Worm (Caenorhabditis elegans) whole organism, L1 larva: ENCODE measurements around the gene nhr-235.
A peak's percentile ranks its signal among the peaks of the same experiment; 100 is the strongest.
"Not testable (repeated sequence)": the region's sequence is repeated elsewhere in the genome, so short reads cannot be mapped to it uniquely, and the experiment has no call there.

ENCODE experiments used
- C34B4.2 ChIP-seq: sonication (generic microtip); optimal IDR thresholded peaks from 2 replicates; lab custom pipeline; 2017; ENCODE audit warnings: mild to moderate bottlenecking, missing genetic modification characterization, missing compliant biosample characterization
- Y116A8C.19 ChIP-seq: sonication (generic microtip); optimal IDR thresholded peaks from 2 replicates; lab custom pipeline; 2016; ENCODE audit warnings: missing compliant biosample characterization, missing genetic modification characterization, borderline replicate concordance
- blmp-1 ChIP-seq: fragments of 150-350 bp; optimal IDR thresholded peaks from 2 replicates; lab custom pipeline; 2014; ENCODE audit warnings: missing biosample characterization, missing genetic modification characterization
- ceh-8 ChIP-seq: fragments of 200-800 bp; sonication (Bioruptor generic); optimal IDR thresholded peaks from 2 replicates; lab custom pipeline; 2018; ENCODE audit warnings: mild to moderate bottlenecking, missing genetic modification characterization, moderate library complexity, missing compliant biosample characterization
- ceh-88 ChIP-seq: fragments of 200-800 bp; sonication (Bioruptor generic); IDR thresholded peaks from 2 replicates; pipeline ENCODE4 v1.3.6; 2022; ENCODE audit warnings: missing genetic modification characterization, missing compliant biosample characterization
- dpl-1 ChIP-seq, 3 experiments: fragments of 150-350 bp in 2 of 3; sonication (generic microtip) in 1 of 3; optimal IDR thresholded peaks; 2 replicates each; lab custom pipeline; 2014 to 2017; ENCODE audit warnings: missing biosample characterization in 3 of 3, missing genetic modification characterization in 3 of 3, missing genetic modification reagents in 3 of 3
- efl-1 ChIP-seq, 4 experiments: fragments of 150-350 bp; optimal IDR thresholded peaks in 3 of 4; peaks in 1 of 4; 1 replicate in 1 of 4; 2 replicates in 3 of 4; lab custom pipeline; 2014; ENCODE audit warnings: missing biosample characterization in 2 of 4, missing genetic modification characterization in 2 of 4, missing genetic modification reagents in 2 of 4
- egl-27 ChIP-seq, 2 experiments: fragments of 150-350 bp in 1 of 2; sonication (generic microtip); optimal IDR thresholded peaks; 3 replicates each; lab custom pipeline; 2017 to 2018; ENCODE audit warnings: missing biosample characterization in 2 of 2, missing genetic modification characterization in 2 of 2, missing genetic modification reagents in 2 of 2
- elt-3 ChIP-seq, 6 experiments: fragments of 150-350 bp in 1 of 6; sonication (generic microtip); optimal IDR thresholded peaks; 2 replicates each; lab custom pipeline; 2017 to 2018; ENCODE audit warnings: missing biosample characterization in 6 of 6, missing genetic modification characterization in 6 of 6, inconsistent platforms in 1 of 6
- fkh-10 ChIP-seq: sonication (generic microtip); optimal IDR thresholded peaks from 2 replicates; lab custom pipeline; 2017; ENCODE audit warnings: missing biosample characterization, missing genetic modification reagents, missing genetic modification characterization
- grh-1 ChIP-seq: fragments of 200-800 bp; sonication (Bioruptor generic); IDR thresholded peaks from 2 replicates; pipeline ENCODE4 v1.3.6; 2022; ENCODE audit warnings: missing genetic modification reagents, missing genetic modification characterization, missing compliant biosample characterization
- hlh-17 ChIP-seq: fragments of 200-800 bp; sonication (Bioruptor generic); optimal IDR thresholded peaks from 2 replicates; lab custom pipeline; 2018; ENCODE audit warnings: missing genetic modification characterization, mild to moderate bottlenecking, missing compliant biosample characterization, moderate library complexity, borderline replicate concordance
- hpl-2 ChIP-seq: fragments of 150-350 bp; optimal IDR thresholded peaks from 2 replicates; lab custom pipeline; 2014; ENCODE audit warnings: missing biosample characterization, missing genetic modification reagents, missing genetic modification characterization
- lin-14 ChIP-seq: fragments of 200-800 bp; sonication (Bioruptor generic); optimal IDR thresholded peaks from 2 replicates; lab custom pipeline; 2018; ENCODE audit warnings: mild to moderate bottlenecking, missing genetic modification characterization, moderate library complexity, missing compliant biosample characterization
- lin-15B ChIP-seq: fragments of 150-350 bp; sonication (generic microtip); optimal IDR thresholded peaks from 3 replicates; lab custom pipeline; 2014; ENCODE audit warnings: missing biosample characterization, missing genetic modification characterization
- lin-35 ChIP-seq, 2 experiments: fragments of 150-350 bp; optimal IDR thresholded peaks; 2 replicates each; lab custom pipeline; 2014; ENCODE audit warnings: missing biosample characterization in 2 of 2, missing genetic modification characterization in 2 of 2, missing genetic modification reagents in 2 of 2
- lsy-2 ChIP-seq, 2 experiments: fragments of 150-350 bp; optimal IDR thresholded peaks; 2 replicates each; lab custom pipeline; 2014; ENCODE audit warnings: missing biosample characterization in 2 of 2, missing genetic modification characterization in 2 of 2
- mab-9 ChIP-seq: fragments of 200-800 bp; sonication (Bioruptor generic); IDR thresholded peaks from 2 replicates; pipeline ENCODE4 v1.3.6; 2022; ENCODE audit warnings: missing genetic modification reagents, missing genetic modification characterization, missing compliant biosample characterization
- mdl-1 ChIP-seq, 2 experiments: fragments of 150-350 bp; optimal IDR thresholded peaks; 2 replicates each; lab custom pipeline; 2014 to 2017; ENCODE audit warnings: missing biosample characterization in 2 of 2, missing genetic modification characterization in 2 of 2, inconsistent platforms in 1 of 2
- mep-1 ChIP-seq: fragments of 150-350 bp; optimal IDR thresholded peaks from 2 replicates; lab custom pipeline; 2014; ENCODE audit warnings: missing biosample characterization, missing genetic modification characterization
- nhr-19 ChIP-seq: fragments of 200-800 bp; sonication (Bioruptor generic); conservative IDR thresholded peaks from 2 replicates; pipeline ENCODE4 v1.3.6; 2022; ENCODE audit warnings: missing genetic modification characterization, missing compliant biosample characterization
- nhr-20 ChIP-seq: sonication (generic microtip); optimal IDR thresholded peaks from 2 replicates; lab custom pipeline; 2016; ENCODE audit warnings: mild to moderate bottlenecking, missing genetic modification characterization, missing compliant biosample characterization
- nhr-47 ChIP-seq: sonication (generic microtip); optimal IDR thresholded peaks from 2 replicates; lab custom pipeline; 2016; ENCODE audit warnings: mild to moderate bottlenecking, missing genetic modification characterization, moderate library complexity, missing compliant biosample characterization
- nhr-71 ChIP-seq: sonication (generic microtip); optimal IDR thresholded peaks from 2 replicates; lab custom pipeline; 2016; ENCODE audit warnings: mild to moderate bottlenecking, missing genetic modification characterization, moderate library complexity, missing compliant biosample characterization
- nhr-85 ChIP-seq: sonication (generic microtip); peaks from one replicate; lab custom pipeline; 2016; ENCODE audit warnings: missing genetic modification characterization, inconsistent platforms, missing compliant biosample characterization
- nhr-90 ChIP-seq: sonication (generic microtip); optimal IDR thresholded peaks from 2 replicates; lab custom pipeline; 2016; ENCODE audit warnings: mild to moderate bottlenecking, missing genetic modification characterization, missing compliant biosample characterization; ENCODE audit not compliant: poor library complexity
- snu-23 ChIP-seq: sonication (generic microtip); optimal IDR thresholded peaks from 2 replicates; lab custom pipeline; 2016; ENCODE audit warnings: missing genetic modification characterization, missing compliant biosample characterization
- sup-37 ChIP-seq: fragments of 200-800 bp; sonication (Bioruptor generic); optimal IDR thresholded peaks from 2 replicates; lab custom pipeline; 2018; ENCODE audit warnings: mild to moderate bottlenecking, missing genetic modification characterization, missing compliant biosample characterization
- swsn-7 ChIP-seq: sonication (generic microtip); optimal IDR thresholded peaks from 2 replicates; lab custom pipeline; 2016; ENCODE audit warnings: missing genetic modification characterization, missing compliant biosample characterization
- tbx-2 ChIP-seq: sonication (generic microtip); optimal IDR thresholded peaks from 2 replicates; lab custom pipeline; 2016; ENCODE audit warnings: missing genetic modification characterization, missing compliant biosample characterization
- unc-130 ChIP-seq: fragments of 150-350 bp; optimal IDR thresholded peaks from 2 replicates; lab custom pipeline; 2017; ENCODE audit warnings: missing biosample characterization, missing genetic modification characterization, inconsistent platforms
- unc-30 ChIP-seq: sonication (generic microtip); optimal IDR thresholded peaks from 2 replicates; lab custom pipeline; 2017; ENCODE audit warnings: missing biosample characterization, missing genetic modification characterization
- unc-98 ChIP-seq: fragments of 200-800 bp; sonication (Bioruptor generic); IDR thresholded peaks from 2 replicates; pipeline ENCODE4 v1.3.6; 2022; ENCODE audit warnings: missing genetic modification characterization, missing compliant biosample characterization
- vab-15 ChIP-seq: sonication (generic microtip); optimal IDR thresholded peaks from 2 replicates; lab custom pipeline; 2017; ENCODE audit warnings: missing genotype, mild to moderate bottlenecking, missing genetic modification characterization, missing compliant biosample characterization
- ztf-4 ChIP-seq: fragments of 150-350 bp; optimal IDR thresholded peaks from 2 replicates; lab custom pipeline; 2014; ENCODE audit warnings: missing biosample characterization, missing genetic modification characterization

Gene nhr-235

DNA sequence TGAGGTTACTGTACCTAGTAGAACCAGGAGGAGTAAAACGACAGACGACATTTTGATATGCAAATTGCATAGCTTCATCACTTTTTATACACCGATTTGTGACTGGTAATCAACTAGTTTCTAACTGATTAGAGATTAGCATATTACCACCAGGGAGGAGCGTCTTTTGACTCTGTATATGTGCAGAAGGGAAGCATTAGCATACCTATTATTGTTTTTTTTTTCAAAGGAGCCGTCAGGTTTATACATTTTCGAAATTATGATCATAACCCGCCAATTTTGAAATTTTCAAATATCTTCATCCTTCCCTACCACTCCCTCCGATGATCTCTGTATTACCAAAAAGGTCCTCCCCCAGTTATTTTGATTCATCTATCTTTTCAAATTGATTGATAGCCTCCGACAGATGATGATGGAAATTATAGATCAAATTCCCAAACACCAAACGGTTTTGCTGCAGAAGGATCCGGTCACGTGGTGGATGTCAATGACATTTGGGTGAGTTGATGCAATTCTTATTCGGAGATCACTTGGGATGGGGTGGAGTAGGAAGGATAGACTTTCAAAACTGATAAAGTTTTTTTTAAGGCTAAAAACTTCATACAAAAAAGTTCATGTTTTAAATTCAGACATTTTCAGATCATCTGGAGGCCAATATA is 18.4 kb upstream of the nhr-235 start, which contains the start of gene nspe-8 (continued):
- no peak for TF ChIP-seq efl-1 (optimal IDR thresholded peaks at IDR 0.05; lab: Kevin White, UChicago)
- TF ChIP-seq efl-1 (GFP tag; optimal IDR thresholded peaks at IDR 0.05 in 1 of 2; lab: Kevin White, UChicago) = peak in 1 of 2 experiments; percentile 81
- TF ChIP-seq lsy-2 (tag; optimal IDR thresholded peaks at IDR 0.05; lab: Kevin White, UChicago) = no peak
- TF ChIP-seq nhr-85 (tag; lab: Kevin White, UChicago) = peak; percentile 97
- peak; percentile 77 for TF ChIP-seq tbx-2 (tag; lab: Kevin White, UChicago)
- peak in 5 of 6 experiments; percentile 60 to 86 (median 75) for TF ChIP-seq elt-3 (tag; optimal IDR thresholded peaks at IDR 0.05; lab: Kevin White, UChicago)
- TF ChIP-seq, all 84 proteins: peak for 16

DNA sequence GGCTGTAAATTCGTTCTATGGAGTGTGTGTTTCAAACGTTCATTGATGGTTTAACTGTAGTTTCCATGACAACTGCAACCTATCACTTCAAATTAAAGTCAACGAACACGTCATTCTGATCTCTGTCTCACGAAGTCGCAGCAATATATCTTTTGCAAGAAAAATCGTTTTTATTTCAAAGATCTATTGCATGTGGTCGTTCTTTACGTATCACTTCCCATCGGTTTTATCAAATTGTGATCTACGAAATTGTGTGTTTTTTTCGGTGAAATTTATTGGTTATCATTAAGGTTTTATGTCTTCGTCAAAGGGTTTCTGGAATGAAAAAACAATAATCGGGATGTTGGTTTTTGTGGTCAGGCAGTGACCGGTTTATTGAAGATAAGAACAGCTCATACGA is 17.6 kb upstream of the nhr-235 start:
- TF ChIP-seq nhr-85 (tag; lab: Kevin White, UChicago) (peak; percentile 50), elt-3 (tag; optimal IDR thresholded peaks at IDR 0.05; lab: Kevin White, UChicago) (peak in 2 of 6 experiments; percentile 3 to 58), lin-35 (GFP tag; optimal IDR thresholded peaks at IDR 0.05; lab: Kevin White, UChicago) (peak in 1 of 2 experiments; percentile 22), fkh-10 (GFP tag; lab: Kevin White, UChicago) (no peak), nhr-20 (tag; lab: Kevin White, UChicago) (peak; percentile 41)

DNA sequence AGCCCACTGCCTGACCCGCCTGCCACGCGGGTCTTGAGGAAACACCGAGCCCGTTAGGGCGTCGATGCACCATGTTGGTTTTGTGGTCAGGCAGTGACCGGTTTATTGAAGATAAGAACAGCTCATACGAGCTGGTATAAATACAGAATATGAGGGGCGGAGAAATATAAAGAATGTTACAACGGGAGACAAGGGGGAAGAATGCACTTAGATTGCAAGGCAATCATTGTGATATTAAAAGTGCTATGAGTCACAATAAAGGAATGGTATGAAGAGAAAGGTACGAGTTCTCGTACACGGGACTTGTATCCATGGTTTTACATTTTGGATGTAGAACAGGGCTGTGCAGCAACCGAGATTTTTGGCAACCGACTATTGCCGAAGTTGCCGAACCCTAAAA is 16.0 kb upstream of the nhr-235 start, which contains the start of gene Y38E10A.14:
Gene Y38E10A.14 (minus strand): TSS at position 101 of the 400 bp plus-strand sequence.
- TF ChIP-seq unc-98 (GFP tag; lab: Robert Waterston, UW); hlh-17 (GFP tag; lab: Kevin White, UChicago); vab-15 (tag; lab: Kevin White, UChicago): not testable (repeated sequence)

DNA sequence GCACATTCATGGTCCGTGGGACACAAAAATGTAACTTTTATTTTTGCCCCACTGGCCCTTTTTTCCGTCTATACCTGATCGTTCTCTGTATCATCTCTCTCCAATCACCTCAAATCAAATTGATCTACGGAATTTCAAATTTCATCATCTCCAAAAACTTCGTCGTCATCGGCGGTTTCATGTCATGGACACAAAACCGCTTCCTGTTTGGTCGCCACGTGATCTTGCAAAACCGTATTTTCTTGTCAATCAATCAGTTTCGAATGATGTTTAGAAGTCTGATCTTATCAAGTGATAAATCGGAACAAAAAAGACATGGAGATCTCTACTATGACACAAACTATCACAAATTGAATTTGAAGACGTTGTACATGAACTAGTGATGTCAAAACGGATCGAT is 14.8 kb upstream of the nhr-235 start:
- TF ChIP-seq mdl-1 (tag; optimal IDR thresholded peaks at IDR 0.05; lab: Kevin White, UChicago) = peak in 1 of 2 experiments; percentile 75
- peak; percentile 96 for TF ChIP-seq nhr-20 (tag; lab: Kevin White, UChicago)
- peak; percentile 84 for TF ChIP-seq nhr-71 (tag; lab: Kevin White, UChicago)
- peak; percentile 74 for TF ChIP-seq nhr-90 (tag; lab: Kevin White, UChicago)
- peak in 1 of 3 experiments; percentile 33 for TF ChIP-seq dpl-1 (GFP tag; optimal IDR thresholded peaks at IDR 0.05; lab: Kevin White, UChicago)
- no peak for TF ChIP-seq sup-37 (GFP tag; lab: Kevin White, UChicago)
- TF ChIP-seq nhr-85 (tag; lab: Kevin White, UChicago) = peak; percentile 98
- peak; percentile 87 for TF ChIP-seq lin-14
- TF ChIP-seq snu-23 (GFP tag; lab: Kevin White, UChicago) = peak; percentile 62
- peak; percentile 84 for TF ChIP-seq nhr-19 (GFP tag; lab: Robert Waterston, UW)
- TF ChIP-seq tbx-2 (tag; lab: Kevin White, UChicago) = peak; percentile 83
- TF ChIP-seq lin-35 (GFP tag; optimal IDR thresholded peaks at IDR 0.05; lab: Kevin White, UChicago) = peak in 1 of 2 experiments; percentile 74
- peak; percentile 66 for TF ChIP-seq nhr-47
- TF ChIP-seq lsy-2 (tag; optimal IDR thresholded peaks at IDR 0.05; lab: Kevin White, UChicago) = peak in 1 of 2 experiments; percentile 28
- peak; percentile 73 for TF ChIP-seq grh-1
- peak; percentile 68 to 97 (median 94) for TF ChIP-seq elt-3 (tag; optimal IDR thresholded peaks at IDR 0.05; lab: Kevin White, UChicago)
- TF ChIP-seq unc-130 (tag; lab: Kevin White, UChicago) = no peak
- no peak for TF ChIP-seq ztf-4
- TF ChIP-seq blmp-1 (tag; lab: Kevin White, UChicago) = peak; percentile 79
- no peak for TF ChIP-seq efl-1 (optimal IDR thresholded peaks at IDR 0.05; lab: Kevin White, UChicago)
- no peak for TF ChIP-seq efl-1 (GFP tag; optimal IDR thresholded peaks at IDR 0.05 in 1 of 2; lab: Kevin White, UChicago)
- no peak for TF ChIP-seq unc-98 (GFP tag; lab: Robert Waterston, UW)

DNA sequence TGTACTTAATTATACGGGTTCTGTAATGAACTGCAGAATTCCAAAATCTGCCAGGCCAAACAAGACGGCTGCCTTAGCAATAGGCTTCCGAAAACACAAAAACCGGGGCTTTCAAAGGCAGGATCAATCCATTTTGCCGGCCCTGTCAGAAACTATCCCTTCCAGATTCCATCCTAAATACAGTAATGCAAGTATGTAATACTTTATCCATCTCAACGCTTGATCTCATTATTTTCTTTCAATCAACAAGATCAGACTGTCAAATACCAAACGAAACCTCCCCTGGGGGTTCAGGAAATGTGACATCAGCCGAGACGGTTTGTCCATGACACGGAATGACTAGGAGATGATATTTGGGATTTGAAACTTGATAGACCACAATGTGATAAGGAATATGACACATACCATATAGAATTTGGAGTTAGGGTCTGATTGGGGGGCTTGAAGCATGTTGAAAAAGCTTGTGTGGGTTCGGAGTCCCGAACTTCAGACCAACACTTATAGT is 14.3 kb upstream of the nhr-235 start:
- TF ChIP-seq egl-27 (tag; optimal IDR thresholded peaks at IDR 0.05; lab: Kevin White, UChicago) (no peak), ceh-88 (no peak), mab-9 (GFP tag; lab: Robert Waterston, UW) (no peak), mep-1 (tag; lab: Kevin White, UChicago) (no peak), nhr-19 (GFP tag; lab: Robert Waterston, UW) (no peak), Y116A8C.19 (tag; lab: Kevin White, UChicago) (no peak), swsn-7 (tag; lab: Kevin White, UChicago) (no peak), unc-30 (no peak), C34B4.2 (no peak), unc-130 (tag; lab: Kevin White, UChicago) (no peak), ceh-8 (GFP tag; lab: Kevin White, UChicago) (no peak), lsy-2 (tag; optimal IDR thresholded peaks at IDR 0.05; lab: Kevin White, UChicago) (no peak), lin-15B (tag; lab: Kevin White, UChicago) (no peak), hpl-2 (no peak)
